Worm (Caenorhabditis elegans): ENCODE results near the gene grl-13.

grl-13 gene

DNA sequence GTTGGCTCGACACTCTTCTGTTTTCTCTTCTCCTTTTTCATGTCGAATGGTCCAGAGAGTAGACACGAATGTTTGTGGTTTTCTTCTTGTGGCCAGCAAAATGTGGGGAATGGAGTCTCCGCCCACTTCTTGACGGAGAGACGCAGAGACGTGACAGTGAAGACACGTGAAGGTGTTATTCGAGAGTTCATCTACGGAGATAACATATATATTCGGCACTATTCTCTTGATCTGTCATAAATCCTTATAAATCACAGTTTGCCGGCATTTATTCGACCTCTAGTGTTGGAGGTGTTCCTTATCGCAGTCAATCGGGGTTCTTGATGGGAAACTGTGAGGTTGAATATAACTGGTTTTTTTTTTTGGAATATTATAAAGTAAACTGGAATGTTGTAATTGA is 2.9 kb downstream of the grl-13 start, which contains the start of gene F32D1.3:
F32D1.3 (minus strand) TSS at position 65 of the 400 bp plus-strand sequence.
- peak; percentile 69 for TF ChIP-seq elt-1 (tag; optimal IDR thresholded peaks at IDR 0.05; ENCODE audit: borderline replicate concordance, insufficient read depth)
- no peak for TF ChIP-seq mls-2 (tag; optimal IDR thresholded peaks at IDR 0.05)
- TF ChIP-seq elt-3 (tag; optimal IDR thresholded peaks at IDR 0.05) = peak; percentile 37
- peak; percentile 19 for TF ChIP-seq nhr-2 (tag; optimal IDR thresholded peaks at IDR 0.05)
- no peak for TF ChIP-seq hlh-1 (tag; optimal IDR thresholded peaks at IDR 0.05)
- no peak for TF ChIP-seq zip-8 (tag; optimal IDR thresholded peaks at IDR 0.05)
- no peak for TF ChIP-seq M03D4.4 (tag; optimal IDR thresholded peaks at IDR 0.05)
- no peak for TF ChIP-seq pha-4 (tag; optimal IDR thresholded peaks at IDR 0.05)
- no peak for TF ChIP-seq unc-120 (tag; optimal IDR thresholded peaks at IDR 0.05; ENCODE audit: poor library complexity, severe bottlenecking)
- TF ChIP-seq lsy-2 (tag; optimal IDR thresholded peaks at IDR 0.05) = no peak
- no peak for TF ChIP-seq nhr-237 (tag; optimal IDR thresholded peaks at IDR 0.05)
- TF ChIP-seq unc-62 (GFP tag; optimal IDR thresholded peaks at IDR 0.05) = peak; percentile 51

DNA sequence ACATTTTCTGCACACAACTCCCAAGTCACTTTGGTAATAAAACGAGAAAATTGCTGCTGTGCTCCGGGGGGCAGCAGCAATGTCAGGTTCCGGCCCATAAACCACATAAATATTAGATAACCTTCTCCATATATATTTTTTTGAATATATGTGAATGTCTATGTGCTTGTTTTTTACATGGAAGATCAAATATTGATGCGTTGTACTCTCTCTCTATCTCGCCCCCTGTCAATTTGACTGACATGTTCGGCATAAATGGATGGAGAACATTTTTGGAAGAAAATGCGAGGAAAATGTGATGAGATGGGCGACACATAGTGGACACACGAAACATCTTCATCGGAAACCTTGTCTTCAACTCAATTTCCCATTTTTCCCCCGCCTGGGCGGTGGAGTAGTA is 4.4 kb downstream of the grl-13 start:
- TF ChIP-seq unc-62 (GFP tag; optimal IDR thresholded peaks at IDR 0.05) = peak; percentile 42
- no peak for TF ChIP-seq sptf-1 (tag; optimal IDR thresholded peaks at IDR 0.05)

DNA sequence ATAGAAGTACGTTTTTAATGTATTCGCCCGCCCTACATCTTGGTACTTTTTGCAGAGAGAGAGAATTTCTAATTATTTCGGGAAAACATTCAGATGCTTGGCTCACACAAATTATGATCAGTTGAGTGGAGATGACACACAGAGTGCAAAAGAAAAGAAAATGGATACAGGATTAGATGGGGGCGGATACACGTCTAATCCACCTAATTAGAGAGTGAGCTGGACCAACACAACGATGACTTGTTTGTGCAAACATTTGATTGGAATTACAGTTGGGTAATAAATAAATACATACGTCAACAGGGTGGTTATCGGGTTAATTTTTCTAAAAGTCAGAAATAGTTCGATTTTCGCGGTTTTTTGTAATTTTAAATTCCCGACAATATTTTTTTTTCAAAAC is 5.3 kb downstream of the grl-13 start:
- TF ChIP-seq mab-5 (tag; optimal IDR thresholded peaks at IDR 0.05) (no peak), ces-1 (GFP tag; optimal IDR thresholded peaks at IDR 0.05) (peak; percentile 80), nhr-76 (tag; optimal IDR thresholded peaks at IDR 0.05) (no peak), mls-2 (tag; optimal IDR thresholded peaks at IDR 0.05) (peak; percentile 26), unc-120 (tag; optimal IDR thresholded peaks at IDR 0.05; ENCODE audit: poor library complexity, severe bottlenecking) (no peak), sem-2 (GFP tag; optimal IDR thresholded peaks at IDR 0.05) (no peak)

DNA sequence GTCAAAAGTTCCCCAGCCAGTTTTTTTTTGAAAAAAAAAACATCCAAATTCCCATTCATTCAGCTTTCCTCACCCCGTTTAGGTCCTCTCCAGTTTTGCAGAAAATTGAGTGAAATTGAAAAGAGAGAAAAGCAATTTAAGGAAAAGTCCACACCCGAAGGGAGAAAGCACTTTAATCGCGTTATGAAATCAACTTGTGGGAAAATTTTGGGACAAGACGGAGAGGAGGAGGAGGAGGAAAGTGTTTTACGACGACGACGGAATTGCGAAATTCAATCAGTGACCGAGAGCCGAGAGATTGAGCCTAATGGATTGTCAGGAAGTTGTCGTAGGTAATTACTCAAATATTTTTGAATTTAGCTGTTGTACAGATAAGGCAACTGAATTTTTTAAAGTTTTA is 7.0 kb downstream of the grl-13 start:
- TF ChIP-seq unc-62 (GFP tag; optimal IDR thresholded peaks at IDR 0.05) (peak; percentile 35), mep-1 (tag; optimal IDR thresholded peaks at IDR 0.05) (no peak), ces-1 (GFP tag; optimal IDR thresholded peaks at IDR 0.05) (peak; percentile 100)

DNA sequence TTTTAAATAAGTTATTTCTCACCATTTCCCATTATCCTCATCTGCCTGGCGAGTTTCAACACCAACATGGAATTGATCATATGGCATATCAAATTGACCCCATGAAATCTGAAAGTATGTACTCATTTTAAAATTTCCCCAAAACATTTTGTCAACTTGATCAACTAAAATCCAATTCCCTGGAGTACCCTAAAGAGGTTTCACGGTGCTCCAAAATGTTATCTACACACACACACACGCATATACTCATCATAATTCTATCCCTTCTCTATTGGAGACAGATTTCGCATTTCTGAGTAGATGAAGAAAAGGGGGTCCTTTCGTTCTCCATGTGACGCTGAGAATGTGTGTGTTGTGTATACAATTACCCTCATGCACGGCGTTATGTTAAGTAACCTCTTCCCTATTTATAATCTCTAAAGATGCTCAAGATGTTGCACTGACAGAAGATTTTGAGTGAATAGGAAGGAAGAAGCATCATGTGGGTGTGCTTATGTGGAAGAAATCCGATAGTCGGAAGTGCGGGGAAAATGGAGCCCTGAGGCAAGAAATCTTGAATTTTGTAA is 8.3 kb downstream of the grl-13 start:
- no peak for TF ChIP-seq sem-2 (GFP tag; optimal IDR thresholded peaks at IDR 0.05)
- peak; percentile 94 for TF ChIP-seq ces-1 (GFP tag; optimal IDR thresholded peaks at IDR 0.05)

DNA sequence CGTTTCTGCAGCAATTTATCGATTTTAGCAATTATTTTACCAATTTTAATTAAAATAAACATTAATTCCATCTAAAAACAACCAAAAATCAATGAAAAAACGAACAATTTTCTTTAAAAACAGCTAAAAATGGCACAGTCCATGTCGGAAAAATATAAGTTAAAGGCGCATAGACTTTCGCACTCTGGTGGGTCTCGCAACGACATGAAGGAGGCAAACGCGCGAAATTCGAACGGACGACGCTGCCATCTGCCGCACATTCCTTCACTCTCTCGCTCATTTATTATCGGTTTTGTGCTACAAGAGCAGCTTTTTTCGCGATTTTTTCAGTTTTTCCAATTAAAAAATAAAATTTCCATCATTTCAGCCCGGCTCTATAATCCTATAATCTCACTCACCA is 17.6 kb downstream of the grl-13 start, which contains the start of gene mcm-7:
mcm-7 (plus strand) TSS at position 368 of the 400 bp plus-strand sequence.
- TF ChIP-seq cnd-1 (tag; optimal IDR thresholded peaks at IDR 0.05) (peak; percentile 50), sem-2 (GFP tag; optimal IDR thresholded peaks at IDR 0.05) (no peak), lin-32 (GFP tag; optimal IDR thresholded peaks at IDR 0.05) (no peak), ceh-43 (GFP tag; optimal IDR thresholded peaks at IDR 0.05) (no peak), sptf-1 (tag; optimal IDR thresholded peaks at IDR 0.05) (no peak), blmp-1 (tag; optimal IDR thresholded peaks at IDR 0.05) (no peak), elt-1 (tag; optimal IDR thresholded peaks at IDR 0.05; ENCODE audit: borderline replicate concordance, insufficient read depth) (no peak), ceh-83 (GFP tag; optimal IDR thresholded peaks at IDR 0.05) (no peak), nhr-12 (tag; optimal IDR thresholded peaks at IDR 0.05) (no peak), unc-39 (tag; optimal IDR thresholded peaks at IDR 0.05) (no peak), ztf-11 (tag; optimal IDR thresholded peaks at IDR 0.05) (no peak), ceh-39 (tag; optimal IDR thresholded peaks at IDR 0.05) (peak; percentile 64), M03D4.4 (tag; optimal IDR thresholded peaks at IDR 0.05) (no peak), bed-3 (GFP tag; optimal IDR thresholded peaks at IDR 0.05) (no peak), zip-8 (tag; optimal IDR thresholded peaks at IDR 0.05) (no peak), lsy-2 (tag; optimal IDR thresholded peaks at IDR 0.05) (peak; percentile 74), hlh-1 (tag; optimal IDR thresholded peaks at IDR 0.05) (peak; percentile 59), nhr-28 (tag; optimal IDR thresholded peaks at IDR 0.05) (no peak), mab-5 (tag; optimal IDR thresholded peaks at IDR 0.05) (no peak), mls-2 (tag; optimal IDR thresholded peaks at IDR 0.05) (no peak), elt-3 (tag; optimal IDR thresholded peaks at IDR 0.05) (no peak), pha-4 (tag; optimal IDR thresholded peaks at IDR 0.05) (peak; percentile 78), lin-13 (tag; optimal IDR thresholded peaks at IDR 0.05) (peak; percentile 68), ham-2 (GFP tag; optimal IDR thresholded peaks at IDR 0.05) (no peak), unc-62 (GFP tag; optimal IDR thresholded peaks at IDR 0.05) (no peak), snpc-4 (tag; optimal IDR thresholded peaks at IDR 0.05) (no peak), nhr-2 (tag; optimal IDR thresholded peaks at IDR 0.05) (no peak), ces-1 (GFP tag; optimal IDR thresholded peaks at IDR 0.05) (no peak), drap-1 (GFP tag; optimal IDR thresholded peaks at IDR 0.05) (no peak), nhr-237 (tag; optimal IDR thresholded peaks at IDR 0.05) (peak; percentile 1), mep-1 (tag; optimal IDR thresholded peaks at IDR 0.05) (peak; percentile 40), tbx-8 (GFP tag; optimal IDR thresholded peaks at IDR 0.05) (no peak), unc-120 (tag; optimal IDR thresholded peaks at IDR 0.05; ENCODE audit: poor library complexity, severe bottlenecking) (no peak), flh-1 (GFP tag; optimal IDR thresholded peaks at IDR 0.05) (no peak), nhr-76 (tag; optimal IDR thresholded peaks at IDR 0.05) (no peak)

All from whole organism, mixed stage, embryonic.